Worm (Caenorhabditis elegans) whole organism, early embryonic: ENCODE measurements around the gene nhr-84.

Experiments
- B0310.2 ChIP-seq: sonication (generic microtip); optimal IDR thresholded peaks from 2 replicates; lab custom pipeline; 2016; ENCODE audit warnings: mild to moderate bottlenecking, missing genetic modification characterization, missing compliant biosample characterization
- F13C5.2 ChIP-seq: sonication (generic microtip); optimal IDR thresholded peaks from 2 replicates; lab custom pipeline; 2017; ENCODE audit warnings: mild to moderate bottlenecking, missing genetic modification characterization, inconsistent platforms, missing compliant biosample characterization
- aly-1 ChIP-seq: sonication (generic microtip); optimal IDR thresholded peaks from 2 replicates; lab custom pipeline; 2016; ENCODE audit warnings: missing genetic modification characterization, missing compliant biosample characterization
- ama-1 ChIP-seq: fragments of 150-350 bp; optimal IDR thresholded peaks from 2 replicates; lab custom pipeline; 2014
- ceh-13 ChIP-seq: fragments of 200-800 bp; sonication (Bioruptor generic); optimal IDR thresholded peaks from 2 replicates; lab custom pipeline; 2018; ENCODE audit warnings: mild to moderate bottlenecking, missing genetic modification characterization, missing compliant biosample characterization
- ceh-36 ChIP-seq: sonication (generic microtip); optimal IDR thresholded peaks from 2 replicates; lab custom pipeline; 2016; ENCODE audit warnings: missing genetic modification characterization, inconsistent platforms, missing compliant biosample characterization
- ets-7 ChIP-seq: sonication (generic microtip); optimal IDR thresholded peaks from 2 replicates; lab custom pipeline; 2016; ENCODE audit warnings: missing genotype, missing genetic modification characterization, missing compliant biosample characterization
- flt-1 ChIP-seq: fragments of 200-800 bp; sonication (Bioruptor generic); IDR thresholded peaks from 2 replicates; pipeline ENCODE4 v1.3.6; 2022; ENCODE audit warnings: missing genetic modification characterization, missing compliant biosample characterization
- hmbx-1 ChIP-seq: sonication (generic microtip); optimal IDR thresholded peaks from 2 replicates; lab custom pipeline; 2016; ENCODE audit warnings: mild to moderate bottlenecking, missing genetic modification characterization, missing compliant biosample characterization
- hmg-4 ChIP-seq: fragments of 200-800 bp; sonication (Bioruptor generic); optimal IDR thresholded peaks from 2 replicates; lab custom pipeline; 2018; ENCODE audit warnings: mild to moderate bottlenecking, missing genetic modification characterization, missing compliant biosample characterization
- hnd-1 ChIP-seq: sonication (generic microtip); optimal IDR thresholded peaks from 2 replicates; lab custom pipeline; 2016; ENCODE audit warnings: missing genetic modification characterization, missing compliant biosample characterization
- pes-1 ChIP-seq: fragments of 200-800 bp; sonication (Bioruptor generic); IDR thresholded peaks from 2 replicates; pipeline ENCODE4 v1.3.6; 2022; ENCODE audit warnings: missing genetic modification reagents, missing genetic modification characterization, missing compliant biosample characterization
- scrt-1 ChIP-seq: fragments of 200-800 bp; sonication (Bioruptor generic); IDR thresholded peaks from 2 replicates; pipeline ENCODE4 v1.3.6; 2022; ENCODE audit warnings: missing genetic modification characterization, missing compliant biosample characterization
- sea-1 ChIP-seq: fragments of 200-800 bp; sonication (Bioruptor generic); conservative IDR thresholded peaks from 2 replicates; pipeline ENCODE4 v1.3.6; 2022; ENCODE audit warnings: missing genetic modification characterization, missing compliant biosample characterization
- tbx-11 ChIP-seq: fragments of 200-800 bp; sonication (Bioruptor generic); IDR thresholded peaks from 2 replicates; pipeline ENCODE4 v1.3.6; 2022; ENCODE audit warnings: missing genetic modification characterization, missing compliant biosample characterization
- tbx-37 ChIP-seq: fragments of 200-800 bp; sonication (Bioruptor generic); conservative IDR thresholded peaks from 2 replicates; pipeline ENCODE4 v1.3.6; 2022; ENCODE audit warnings: missing genetic modification reagents, missing genetic modification characterization, missing compliant biosample characterization
- tra-4 ChIP-seq: sonication (generic microtip); optimal IDR thresholded peaks from 2 replicates; lab custom pipeline; 2017; ENCODE audit warnings: missing genetic modification characterization, missing compliant biosample characterization

Gene nhr-84

DNA sequence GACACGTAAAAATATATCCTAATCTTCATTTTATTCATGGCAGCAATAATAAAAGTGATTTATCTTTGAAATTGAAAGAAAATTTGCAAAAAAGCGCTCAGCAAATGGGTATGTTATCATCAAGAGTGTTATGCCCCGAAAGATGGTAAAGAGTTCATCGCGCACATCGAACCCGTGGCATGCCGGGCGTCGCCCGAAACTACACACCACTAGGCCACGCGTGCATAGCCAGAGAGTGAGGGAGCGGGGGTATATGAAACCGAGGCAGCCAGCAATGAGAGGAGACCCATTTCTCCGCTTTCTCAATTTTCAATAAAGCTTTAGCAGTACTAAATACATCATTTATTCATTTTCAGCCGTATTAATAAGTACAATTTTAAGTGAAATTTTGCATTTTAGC lies 5.6 kb downstream of the nhr-84 start:
- peak; percentile 97 for TF ChIP-seq ets-7 (tag; lab: Kevin White, UChicago)
- TF ChIP-seq tbx-37: peak; percentile 100
- TF ChIP-seq hnd-1 (tag; lab: Kevin White, UChicago): peak; percentile 96
- TF ChIP-seq hmg-4: peak; percentile 99
- peak; percentile 98 for TF ChIP-seq ceh-36 (tag; lab: Kevin White, UChicago)
- peak; percentile 100 for TF ChIP-seq scrt-1 (GFP tag; lab: Robert Waterston, UW)
- no peak for TF ChIP-seq ama-1
- peak; percentile 99 for TF ChIP-seq pes-1 (GFP tag; lab: Robert Waterston, UW)
- peak; percentile 99 for TF ChIP-seq sea-1
- TF ChIP-seq flt-1: peak; percentile 100
- peak; percentile 100 for TF ChIP-seq tbx-11
- peak; percentile 99 for TF ChIP-seq B0310.2 (tag; lab: Kevin White, UChicago)
- TF ChIP-seq aly-1 (tag; lab: Kevin White, UChicago): peak; percentile 99
- TF ChIP-seq F13C5.2 (tag; lab: Kevin White, UChicago): peak; percentile 100
- peak; percentile 94 for TF ChIP-seq hmbx-1 (tag; lab: Kevin White, UChicago)
- peak; percentile 98 for TF ChIP-seq tra-4 (tag; lab: Kevin White, UChicago)
- TF ChIP-seq ceh-13 (GFP tag; lab: Kevin White, UChicago): peak; percentile 99

DNA sequence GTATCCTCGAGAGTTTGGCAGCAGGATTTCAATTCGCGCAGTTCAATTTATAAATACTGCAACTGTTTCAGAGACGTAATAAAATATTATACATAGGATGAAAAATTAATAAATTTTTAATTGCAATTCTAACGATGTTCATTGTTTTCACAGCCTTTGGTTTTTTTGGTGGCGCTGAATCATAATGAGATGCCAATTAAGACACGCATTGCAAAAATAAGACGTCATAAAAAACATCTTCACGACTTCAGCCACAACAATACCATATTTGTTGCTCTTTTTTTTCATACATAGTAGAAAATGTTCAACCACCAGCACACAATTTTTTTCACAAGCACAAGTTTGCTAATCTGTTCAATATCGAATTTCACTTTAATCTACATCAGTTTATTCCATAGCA lies 7.1 kb downstream of the nhr-84 start, which contains the start of gene str-56:
Gene str-56, plus strand, starts transcription at position 301 of the 400 bp plus-strand sequence.
- no peak for TF ChIP-seq tra-4 (tag; lab: Kevin White, UChicago)
- no peak for TF ChIP-seq tbx-37
- TF ChIP-seq sea-1: no peak
- no peak for TF ChIP-seq tbx-11
- no peak for TF ChIP-seq flt-1
- no peak for TF ChIP-seq ceh-13 (GFP tag; lab: Kevin White, UChicago)
- TF ChIP-seq hnd-1 (tag; lab: Kevin White, UChicago): no peak
- no peak for TF ChIP-seq pes-1 (GFP tag; lab: Robert Waterston, UW)
- TF ChIP-seq hmbx-1 (tag; lab: Kevin White, UChicago): no peak
- no peak for TF ChIP-seq B0310.2 (tag; lab: Kevin White, UChicago)
- TF ChIP-seq ceh-36 (tag; lab: Kevin White, UChicago): no peak
- no peak for TF ChIP-seq aly-1 (tag; lab: Kevin White, UChicago)

DNA sequence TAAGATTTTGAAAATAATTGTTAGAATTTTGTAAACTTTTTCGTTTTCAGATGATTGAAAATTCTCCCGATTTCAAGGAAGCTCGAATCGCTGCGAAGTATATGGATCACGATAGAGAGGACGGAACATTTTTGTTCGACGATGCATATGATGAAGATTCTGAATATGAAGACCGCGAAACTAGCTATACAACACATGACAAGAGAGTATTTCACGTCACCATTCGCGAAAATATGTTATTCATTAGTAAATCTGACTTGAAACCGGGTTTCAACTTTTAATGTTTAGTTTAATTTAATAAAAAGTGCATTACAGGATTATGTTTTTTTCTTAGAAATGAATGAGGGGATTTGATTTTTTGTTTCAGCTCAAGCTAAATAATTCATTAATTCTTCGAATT lies 9.1 kb downstream of the nhr-84 start, which contains the start of gene str-57:
Gene str-57, plus strand, starts transcription at position 301 of the 400 bp plus-strand sequence.
- TF ChIP-seq pes-1 (GFP tag; lab: Robert Waterston, UW) (no peak), B0310.2 (tag; lab: Kevin White, UChicago) (no peak), scrt-1 (GFP tag; lab: Robert Waterston, UW) (no peak), sea-1 (no peak), ceh-13 (GFP tag; lab: Kevin White, UChicago) (no peak), tbx-11 (no peak), ceh-36 (tag; lab: Kevin White, UChicago) (no peak), aly-1 (tag; lab: Kevin White, UChicago) (no peak), tbx-37 (no peak), F13C5.2 (tag; lab: Kevin White, UChicago) (no peak), hnd-1 (tag; lab: Kevin White, UChicago) (no peak), hmbx-1 (tag; lab: Kevin White, UChicago) (no peak), flt-1 (no peak), tra-4 (tag; lab: Kevin White, UChicago) (no peak), ets-7 (tag; lab: Kevin White, UChicago) (no peak), hmg-4 (no peak), ama-1 (no peak)

DNA sequence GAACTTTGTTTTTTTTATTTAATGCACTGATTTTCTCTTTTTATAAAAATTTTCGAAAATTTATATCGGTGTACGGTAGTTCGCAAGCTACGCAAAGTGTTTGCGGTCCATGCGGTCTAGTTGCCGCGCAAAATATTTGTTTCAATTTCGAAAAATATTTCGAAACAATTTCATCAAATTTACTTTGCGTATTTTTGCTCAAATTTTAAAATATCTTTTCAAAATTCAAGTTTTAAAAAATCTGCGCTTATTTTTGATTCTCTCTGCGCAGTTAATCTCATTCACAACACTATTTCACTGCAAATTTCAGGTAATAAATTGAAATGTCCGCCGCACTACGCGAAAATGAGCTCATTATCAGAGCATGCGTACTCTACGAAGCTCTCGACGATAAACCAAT lies 12.0 kb downstream of the nhr-84 start, which contains the start of gene fbxa-197:
Gene fbxa-197, plus strand, starts transcription at position 301 of the 400 bp plus-strand sequence.
- TF ChIP-seq ets-7 (tag; lab: Kevin White, UChicago) (no peak), ceh-13 (GFP tag; lab: Kevin White, UChicago) (no peak), tbx-11 (no peak), scrt-1 (GFP tag; lab: Robert Waterston, UW) (no peak), aly-1 (tag; lab: Kevin White, UChicago) (no peak), F13C5.2 (tag; lab: Kevin White, UChicago) (no peak), ama-1 (no peak), tbx-37 (no peak), sea-1 (no peak), tra-4 (tag; lab: Kevin White, UChicago) (no peak), hmg-4 (no peak), pes-1 (GFP tag; lab: Robert Waterston, UW) (no peak), hmbx-1 (tag; lab: Kevin White, UChicago) (no peak), flt-1 (no peak)

DNA sequence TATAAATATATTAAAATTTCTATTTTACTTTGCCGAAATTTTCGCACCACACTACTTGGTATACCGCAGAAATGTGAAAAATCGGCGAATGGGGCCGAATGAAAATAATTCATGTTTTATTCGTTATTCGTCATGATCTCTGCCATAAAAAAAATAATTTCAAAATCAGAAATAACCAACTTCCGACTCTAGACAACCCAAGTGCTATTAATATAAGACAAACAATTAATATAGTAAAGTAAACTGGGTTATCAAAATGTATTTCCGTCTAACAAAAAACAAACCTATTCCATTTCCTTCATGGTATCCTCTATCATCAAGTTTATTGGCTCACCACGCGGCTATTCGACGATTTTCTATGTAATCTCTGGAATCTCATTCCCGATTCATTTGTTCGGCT lies 13.6 kb downstream of the nhr-84 start, which contains the start of gene srh-293:
Gene srh-293, plus strand, starts transcription at position 301 of the 400 bp plus-strand sequence.
- TF ChIP-seq hmbx-1 (tag; lab: Kevin White, UChicago) (no peak), B0310.2 (tag; lab: Kevin White, UChicago) (no peak), ceh-13 (GFP tag; lab: Kevin White, UChicago) (no peak), ets-7 (tag; lab: Kevin White, UChicago) (no peak), hnd-1 (tag; lab: Kevin White, UChicago) (no peak), aly-1 (tag; lab: Kevin White, UChicago) (no peak), F13C5.2 (tag; lab: Kevin White, UChicago) (no peak), tbx-37 (no peak), hmg-4 (no peak), ceh-36 (tag; lab: Kevin White, UChicago) (no peak), scrt-1 (GFP tag; lab: Robert Waterston, UW) (no peak), pes-1 (GFP tag; lab: Robert Waterston, UW) (no peak), flt-1 (no peak), sea-1 (no peak), tra-4 (tag; lab: Kevin White, UChicago) (no peak), tbx-11 (no peak), ama-1 (no peak)

DNA sequence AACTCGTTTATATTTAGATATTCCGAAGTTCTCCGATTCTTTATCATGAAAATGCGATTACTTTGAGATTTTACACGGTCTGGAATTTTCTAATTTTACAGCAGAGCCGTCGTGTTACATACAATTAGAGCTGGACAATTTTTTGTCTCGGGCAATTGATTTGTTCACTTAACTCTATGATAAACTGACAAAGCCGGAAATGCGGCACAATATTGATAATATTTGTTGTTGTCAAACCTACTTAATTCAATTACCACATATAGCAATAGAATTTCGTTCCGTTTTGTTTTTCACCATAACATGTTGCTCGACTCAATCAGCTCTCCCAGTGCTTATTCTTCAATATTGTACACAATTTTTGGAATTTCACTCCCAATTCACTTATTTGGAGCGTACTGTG lies 16.4 kb downstream of the nhr-84 start, which contains the start of gene srh-299:
Gene srh-299, plus strand, starts transcription at position 301 of the 400 bp plus-strand sequence.
- TF ChIP-seq tbx-11 (no peak), ama-1 (no peak)

DNA sequence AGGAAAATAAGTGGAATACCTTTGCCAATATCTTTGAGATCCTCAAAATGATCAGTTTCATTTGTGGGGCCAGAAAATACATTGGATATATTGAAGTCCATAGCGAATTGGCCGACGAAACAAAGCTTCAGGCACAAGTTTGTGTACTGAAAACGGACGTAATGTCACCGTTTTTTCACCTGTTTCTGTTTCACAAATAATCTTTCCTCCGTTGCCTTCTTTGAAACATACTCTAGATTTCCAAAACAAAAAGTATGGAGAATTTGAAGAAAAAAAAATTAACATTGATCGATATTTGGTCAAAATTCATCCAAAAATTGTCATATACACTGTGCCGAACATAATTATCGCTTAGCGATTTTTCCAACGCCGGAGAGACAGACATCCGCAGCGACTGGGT lies 16.8 kb downstream of the nhr-84 start, which contains the start of gene srz-12:
Gene srz-12, minus strand, starts transcription at position 101 of the 400 bp plus-strand sequence.
- TF ChIP-seq aly-1 (tag; lab: Kevin White, UChicago) (no peak), tbx-11 (no peak), pes-1 (GFP tag; lab: Robert Waterston, UW) (no peak), sea-1 (no peak), hmg-4 (no peak), F13C5.2 (tag; lab: Kevin White, UChicago) (no peak), ets-7 (tag; lab: Kevin White, UChicago) (no peak), tra-4 (tag; lab: Kevin White, UChicago) (no peak), tbx-37 (no peak), hmbx-1 (tag; lab: Kevin White, UChicago) (no peak)
